Worm (Caenorhabditis elegans) whole organism, L3 larva: Measurements from ENCODE around the gene fbxb-118.

Experiments
- aly-2 ChIP-seq: fragments of 150-350 bp; optimal IDR thresholded peaks from 2 replicates; lab custom pipeline; 2014; ENCODE audit warnings: missing biosample characterization, missing genetic modification characterization
- ama-1 ChIP-seq: fragments of 150-350 bp; optimal IDR thresholded peaks from 2 replicates; lab custom pipeline; 2018
- ceh-16 ChIP-seq: sonication (generic microtip); optimal IDR thresholded peaks from 2 replicates; lab custom pipeline; 2017; ENCODE audit warnings: missing biosample characterization, missing genetic modification characterization
- ceh-28 ChIP-seq: fragments of 150-350 bp; optimal IDR thresholded peaks from 2 replicates; lab custom pipeline; 2014; ENCODE audit warnings: missing biosample characterization, missing genetic modification reagents, missing genetic modification characterization
- ceh-82 ChIP-seq: fragments of 150-350 bp; optimal IDR thresholded peaks from 2 replicates; lab custom pipeline; 2014; ENCODE audit warnings: missing biosample characterization, missing genetic modification characterization
- ceh-9 ChIP-seq: sonication (generic microtip); optimal IDR thresholded peaks from 2 replicates; lab custom pipeline; 2018; ENCODE audit warnings: missing biosample characterization, missing genetic modification characterization
- daf-12 ChIP-seq: fragments of 150-350 bp; optimal IDR thresholded peaks from 2 replicates; lab custom pipeline; 2014; ENCODE audit warnings: missing biosample characterization, missing genetic modification reagents, missing genetic modification characterization
- egl-27 ChIP-seq: sonication (generic microtip); optimal IDR thresholded peaks from 4 replicates; lab custom pipeline; 2017; ENCODE audit warnings: missing biosample characterization, missing genetic modification reagents, missing genetic modification characterization
- egl-5 ChIP-seq: fragments of 150-350 bp; optimal IDR thresholded peaks from 2 replicates; lab custom pipeline; 2017; ENCODE audit warnings: missing biosample characterization, missing genetic modification reagents, missing genetic modification characterization, inconsistent platforms
- elt-1 ChIP-seq: fragments of 150-350 bp; optimal IDR thresholded peaks from 2 replicates; lab custom pipeline; 2014; ENCODE audit warnings: missing biosample characterization, missing genetic modification characterization
- elt-2 ChIP-seq: sonication (generic microtip); optimal IDR thresholded peaks from 2 replicates; lab custom pipeline; 2016; ENCODE audit warnings: missing genetic modification reagents, mild to moderate bottlenecking, missing genetic modification characterization, missing compliant biosample characterization
- fkh-10 ChIP-seq: sonication (generic microtip); optimal IDR thresholded peaks from 2 replicates; lab custom pipeline; 2017; ENCODE audit warnings: missing biosample characterization, missing genetic modification reagents, missing genetic modification characterization
- fkh-2 ChIP-seq: fragments of 150-350 bp; optimal IDR thresholded peaks from 2 replicates; lab custom pipeline; 2014; ENCODE audit warnings: missing biosample characterization, missing genetic modification reagents, missing genetic modification characterization
- fos-1 ChIP-seq: fragments of 150-350 bp; optimal IDR thresholded peaks from 2 replicates; lab custom pipeline; 2014; ENCODE audit warnings: missing biosample characterization, missing genetic modification characterization
- jun-1 ChIP-seq: fragments of 150-350 bp; optimal IDR thresholded peaks from 2 replicates; lab custom pipeline; 2014; ENCODE audit warnings: missing biosample characterization, missing genetic modification reagents, missing genetic modification characterization
- lin-15B ChIP-seq: fragments of 150-350 bp; optimal IDR thresholded peaks from 2 replicates; lab custom pipeline; 2014; ENCODE audit warnings: missing biosample characterization, missing genetic modification characterization
- lin-39 ChIP-seq: fragments of 150-350 bp; optimal IDR thresholded peaks from 2 replicates; lab custom pipeline; 2018; ENCODE audit warnings: missing biosample characterization, missing genetic modification reagents, missing genetic modification characterization
- lsy-12 ChIP-seq: sonication (generic microtip); optimal IDR thresholded peaks from 2 replicates; lab custom pipeline; 2016; ENCODE audit warnings: mild to moderate bottlenecking, missing genetic modification characterization, missing compliant biosample characterization
- mml-1 ChIP-seq: fragments of 150-350 bp; sonication (generic microtip); optimal IDR thresholded peaks from 3 replicates; lab custom pipeline; 2014; ENCODE audit warnings: missing biosample characterization, missing genetic modification characterization
- nfya-1 ChIP-seq: sonication (generic microtip); optimal IDR thresholded peaks from 2 replicates; lab custom pipeline; 2017; ENCODE audit warnings: missing genetic modification characterization, mild to moderate bottlenecking, missing compliant biosample characterization, antibody characterized with exemption, moderate library complexity; ENCODE audit not compliant: insufficient read depth
- nhr-12 ChIP-seq: fragments of 150-350 bp; optimal IDR thresholded peaks from 2 replicates; lab custom pipeline; 2014; ENCODE audit warnings: missing biosample characterization, missing genetic modification characterization
- nhr-23 ChIP-seq: fragments of 150-350 bp; optimal IDR thresholded peaks from 2 replicates; lab custom pipeline; 2014; ENCODE audit warnings: missing biosample characterization, missing genetic modification reagents, missing genetic modification characterization
- nhr-25 ChIP-seq: sonication (generic microtip); optimal IDR thresholded peaks from 2 replicates; lab custom pipeline; 2017; ENCODE audit warnings: missing biosample characterization, missing genetic modification characterization
- nhr-28 ChIP-seq: fragments of 150-350 bp; optimal IDR thresholded peaks from 2 replicates; lab custom pipeline; 2014; ENCODE audit warnings: missing biosample characterization, missing genetic modification characterization
- nhr-43 ChIP-seq: sonication (generic microtip); optimal IDR thresholded peaks from 2 replicates; lab custom pipeline; 2016; ENCODE audit warnings: mild to moderate bottlenecking, missing genetic modification characterization, missing compliant biosample characterization; ENCODE audit not compliant: poor library complexity, severe bottlenecking
- nhr-76 ChIP-seq: fragments of 150-350 bp; sonication (generic microtip); optimal IDR thresholded peaks from 5 replicates; lab custom pipeline; 2014; ENCODE audit warnings: missing biosample characterization, missing genetic modification characterization
- nhr-77 ChIP-seq: fragments of 150-350 bp; optimal IDR thresholded peaks from 2 replicates; lab custom pipeline; 2014; ENCODE audit warnings: missing biosample characterization, missing genetic modification characterization
- pha-4 ChIP-seq: fragments of 150-350 bp; optimal IDR thresholded peaks from 2 replicates; lab custom pipeline; 2014; ENCODE audit warnings: missing biosample characterization, missing genetic modification reagents, missing genetic modification characterization
- pqm-1 ChIP-seq: fragments of 150-350 bp; optimal IDR thresholded peaks from 2 replicates; lab custom pipeline; 2017; ENCODE audit warnings: missing biosample characterization, missing genetic modification characterization, inconsistent platforms
- snpc-4 ChIP-seq: fragments of 150-350 bp; optimal IDR thresholded peaks from 2 replicates; lab custom pipeline; 2014; ENCODE audit warnings: missing biosample characterization, missing genetic modification characterization
- tbx-2 ChIP-seq: sonication (generic microtip); optimal IDR thresholded peaks from 2 replicates; lab custom pipeline; 2016; ENCODE audit warnings: mild to moderate bottlenecking, missing genetic modification characterization, missing compliant biosample characterization
- unc-39 ChIP-seq: sonication (generic microtip); optimal IDR thresholded peaks from 4 replicates; lab custom pipeline; 2017; ENCODE audit warnings: missing biosample characterization, missing genetic modification characterization
- zag-1 ChIP-seq: fragments of 150-350 bp; optimal IDR thresholded peaks from 2 replicates; lab custom pipeline; 2014; ENCODE audit warnings: missing biosample characterization, missing genetic modification characterization
- ztf-11 ChIP-seq: fragments of 150-350 bp; optimal IDR thresholded peaks from 2 replicates; lab custom pipeline; 2014; ENCODE audit warnings: missing biosample characterization, missing genetic modification characterization
- ztf-4 ChIP-seq: fragments of 150-350 bp; optimal IDR thresholded peaks from 2 replicates; lab custom pipeline; 2014; ENCODE audit warnings: missing biosample characterization, missing genetic modification characterization

Gene fbxb-118

ce11 chrII:4094030-4094846 is 30.3 kb upstream of the fbxb-118 start:
- TF ChIP-seq nhr-43 (peak; percentile 60), unc-39 (tag; lab: Kevin White, UChicago) (no peak), nhr-23 (tag; lab: Kevin White, UChicago) (peak; percentile 43), fkh-10 (GFP tag; lab: Kevin White, UChicago) (no peak), fkh-2 (tag; lab: Kevin White, UChicago) (no peak), nfya-1 (tag; lab: Kevin White, UChicago) (peak; percentile 64), nhr-12 (no peak), ceh-28 (tag; lab: Kevin White, UChicago) (no peak), ama-1 (lab: Kevin White, UChicago) (no peak), lsy-12 (tag; lab: Kevin White, UChicago) (peak; percentile 4), nhr-28 (tag; lab: Kevin White, UChicago) (no peak), nhr-76 (tag; lab: Kevin White, UChicago) (no peak), egl-5 (tag; lab: Kevin White, UChicago) (no peak)

ce11 chrII:4092502-4092901 is 28.6 kb upstream of the fbxb-118 start:
- peak; percentile 10 for TF ChIP-seq ama-1 (lab: Kevin White, UChicago)
- no peak for TF ChIP-seq jun-1

- TF ChIP-seq ama-1 (lab: Kevin White, UChicago): peak; percentile 58
- no peak for TF ChIP-seq ceh-82
- TF ChIP-seq egl-27: no peak
- no peak for TF ChIP-seq tbx-2 (tag; lab: Kevin White, UChicago)
- no peak for TF ChIP-seq ceh-28 (tag; lab: Kevin White, UChicago)
- TF ChIP-seq, all 47 proteins: peak for 1
Measured at ce11 chrII:4091828-4092227, 27.9 kb upstream of the fbxb-118 start, which contains the start of gene R11F4.1. Gene R11F4.1 (plus strand): TSS chrII:4091930.

ce11 chrII:4090790-4091189 is 26.9 kb upstream of the fbxb-118 start:
- TF ChIP-seq fkh-2 (tag; lab: Kevin White, UChicago) (no peak), ama-1 (lab: Kevin White, UChicago) (peak; percentile 62), fkh-10 (GFP tag; lab: Kevin White, UChicago) (no peak), jun-1 (peak; percentile 17), fos-1 (tag; lab: Kevin White, UChicago) (no peak), ceh-82 (no peak), daf-12 (no peak), snpc-4 (no peak), ztf-11 (tag; lab: Kevin White, UChicago) (no peak), ceh-9 (tag; lab: Kevin White, UChicago) (no peak), nhr-25 (tag; lab: Kevin White, UChicago) (no peak), nhr-77 (tag; lab: Kevin White, UChicago) (no peak), nfya-1 (tag; lab: Kevin White, UChicago) (peak; percentile 41), zag-1 (no peak), ztf-4 (tag; lab: Kevin White, UChicago) (no peak), pha-4 (no peak), pqm-1 (tag; lab: Kevin White, UChicago) (peak; percentile 44), elt-1 (tag; lab: Kevin White, UChicago) (no peak), nhr-23 (tag; lab: Kevin White, UChicago) (peak; percentile 36), ceh-16 (tag; lab: Kevin White, UChicago) (no peak), lin-39 (tag; lab: Kevin White, UChicago) (no peak), aly-2 (tag; lab: Kevin White, UChicago) (no peak), nhr-76 (tag; lab: Kevin White, UChicago) (no peak), nhr-43 (peak; percentile 63), egl-5 (tag; lab: Kevin White, UChicago) (no peak), lin-15B (tag; lab: Kevin White, UChicago) (no peak), elt-2 (peak; percentile 55), mml-1 (tag; lab: Kevin White, UChicago) (no peak)
- TF ChIP-seq, all 47 proteins: peak for 7
